Worm (Caenorhabditis elegans) whole organism, L3 larva: ENCODE results near the gene C06A1.7.
A peak's percentile ranks its signal among the peaks of the same experiment; 100 is the strongest.

Experiments
- ceh-82 ChIP-seq: fragments of 150-350 bp; optimal IDR thresholded peaks from 2 replicates; lab custom pipeline; 2014; ENCODE audit warnings: missing biosample characterization, missing genetic modification characterization
- nhr-23 ChIP-seq: fragments of 150-350 bp; optimal IDR thresholded peaks from 2 replicates; lab custom pipeline; 2014; ENCODE audit warnings: missing biosample characterization, missing genetic modification reagents, missing genetic modification characterization
- pqm-1 ChIP-seq: fragments of 150-350 bp; optimal IDR thresholded peaks from 2 replicates; lab custom pipeline; 2017; ENCODE audit warnings: missing biosample characterization, missing genetic modification characterization, inconsistent platforms
- unc-39 ChIP-seq: sonication (generic microtip); optimal IDR thresholded peaks from 4 replicates; lab custom pipeline; 2017; ENCODE audit warnings: missing biosample characterization, missing genetic modification characterization

DNA sequence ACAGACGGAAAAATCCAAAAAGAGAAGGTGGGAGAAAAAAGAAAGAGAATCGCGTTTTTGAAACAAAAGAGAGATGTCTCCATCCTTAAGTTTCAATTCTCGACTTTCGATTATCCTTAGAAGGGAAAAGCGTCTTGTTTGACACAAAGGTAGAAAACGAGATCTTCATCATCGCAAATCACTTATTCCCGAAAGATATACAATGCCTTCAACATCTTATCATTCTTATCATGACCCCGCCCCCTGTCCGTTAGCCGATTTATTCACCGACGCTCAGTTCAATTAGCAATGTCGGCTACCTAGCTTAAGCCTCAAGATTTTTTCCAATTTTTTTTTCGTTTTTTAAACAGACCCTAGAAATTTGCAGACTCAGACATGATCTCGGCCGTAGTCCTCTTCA lies 34.3 kb downstream of the C06A1.7 start, which contains the start of gene C14A4.9:
- TF ChIP-seq pqm-1 (tag; lab: Kevin White, UChicago), result no peak
- TF ChIP-seq ceh-82 (tag; lab: Kevin White, UChicago), result no peak
- peak; percentile 17 for TF ChIP-seq nhr-23
- TF ChIP-seq unc-39, result no peak
